Worm (Caenorhabditis elegans): ENCODE results near the gene gphr-1.

gphr-1 gene

ce11 chrIII:12215596-12215995, 3.3 kb upstream of the gphr-1 start, which contains the start of gene Y75B8A.13 (continued):
- TF ChIP-seq nhr-179 (tag; optimal IDR thresholded peaks at IDR 0.05) (no peak), nhr-27 (tag; optimal IDR thresholded peaks at IDR 0.05) (no peak)

ce11 chrIII:12218078-12218477, 769 bp upstream of the gphr-1 start:
- no peak for TF ChIP-seq die-1 (tag; optimal IDR thresholded peaks at IDR 0.05)
- TF ChIP-seq rpc-1 (optimal IDR thresholded peaks at IDR 0.05), result no peak
- no peak for TF ChIP-seq rpc-1 (tag; optimal IDR thresholded peaks at IDR 0.05)
- TF ChIP-seq ztf-28 (GFP tag; IDR thresholded peaks at IDR 0.05), result no peak
- TF ChIP-seq ceh-40 (GFP tag; IDR thresholded peaks at IDR 0.05), result no peak
- no peak for TF ChIP-seq ztf-18 (tag; optimal IDR thresholded peaks at IDR 0.05)
- TF ChIP-seq madf-10 (tag; optimal IDR thresholded peaks at IDR 0.05), result no peak
- TF ChIP-seq K12H6.12 (tag; optimal IDR thresholded peaks at IDR 0.05), result no peak
- TF ChIP-seq athp-1 (tag; optimal IDR thresholded peaks at IDR 0.05), result no peak
- no peak for TF ChIP-seq nfya-1 (tag; optimal IDR thresholded peaks at IDR 0.05; ENCODE audit: borderline replicate concordance, insufficient read depth)
- TF ChIP-seq sptf-2 (GFP tag; optimal IDR thresholded peaks at IDR 0.05), result no peak
- no peak for TF ChIP-seq unc-62 (GFP tag; optimal IDR thresholded peaks at IDR 0.05)
- no peak for TF ChIP-seq nhr-90 (tag; optimal IDR thresholded peaks at IDR 0.05)
- TF ChIP-seq sdz-38 (tag; optimal IDR thresholded peaks at IDR 0.05), result no peak
- no peak for TF ChIP-seq bed-1 (GFP tag; IDR thresholded peaks at IDR 0.05)
- TF ChIP-seq ZK185.1 (tag; optimal IDR thresholded peaks at IDR 0.05; ENCODE audit: poor library complexity, severe bottlenecking), result no peak
- TF ChIP-seq attf-3 (GFP tag; conservative IDR thresholded peaks at IDR 0.05), result no peak
- no peak for TF ChIP-seq dox-1 (GFP tag; IDR thresholded peaks at IDR 0.05)
- TF ChIP-seq ceh-100 (GFP tag; IDR thresholded peaks at IDR 0.05), result no peak
- no peak for TF ChIP-seq B0261.1 (tag; optimal IDR thresholded peaks at IDR 0.05)
- TF ChIP-seq gei-17 (GFP tag; optimal IDR thresholded peaks at IDR 0.05), result no peak

ce11 chrIII:12220820-12221219, 2.0 kb downstream of the gphr-1 start:
- TF ChIP-seq repo-1 (tag; optimal IDR thresholded peaks at IDR 0.05) (no peak), ceh-91 (GFP tag; IDR thresholded peaks at IDR 0.05) (no peak), F52B5.7 (tag; optimal IDR thresholded peaks at IDR 0.05) (no peak), sptf-2 (GFP tag; optimal IDR thresholded peaks at IDR 0.05) (no peak), egl-44 (GFP tag; IDR thresholded peaks at IDR 0.05) (no peak), aptf-2 (GFP tag; conservative IDR thresholded peaks at IDR 0.05) (no peak), snpc-1.1 (tag; optimal IDR thresholded peaks at IDR 0.05; ENCODE audit: insufficient read depth) (no peak), dpl-1 (GFP tag; optimal IDR thresholded peaks at IDR 0.05) (no peak), unc-130 (GFP tag; optimal IDR thresholded peaks at IDR 0.05) (no peak), D2030.7 (GFP tag; IDR thresholded peaks at IDR 0.05) (no peak), F37B4.10 (GFP tag; IDR thresholded peaks at IDR 0.05) (no peak), F23B12.7 (tag; optimal IDR thresholded peaks at IDR 0.05; ENCODE audit: insufficient read depth) (no peak), chd-7 (tag; optimal IDR thresholded peaks at IDR 0.05) (no peak), Y79H2A.3 (GFP tag; conservative IDR thresholded peaks at IDR 0.05) (no peak), attf-6 (GFP tag; IDR thresholded peaks at IDR 0.05) (no peak), tbx-9 (tag; optimal IDR thresholded peaks at IDR 0.05; ENCODE audit: borderline replicate concordance) (no peak)

Data from whole organism, young adult.